Worm (Caenorhabditis elegans): ENCODE data around the gene nhr-41.

Gene nhr-41

DNA sequence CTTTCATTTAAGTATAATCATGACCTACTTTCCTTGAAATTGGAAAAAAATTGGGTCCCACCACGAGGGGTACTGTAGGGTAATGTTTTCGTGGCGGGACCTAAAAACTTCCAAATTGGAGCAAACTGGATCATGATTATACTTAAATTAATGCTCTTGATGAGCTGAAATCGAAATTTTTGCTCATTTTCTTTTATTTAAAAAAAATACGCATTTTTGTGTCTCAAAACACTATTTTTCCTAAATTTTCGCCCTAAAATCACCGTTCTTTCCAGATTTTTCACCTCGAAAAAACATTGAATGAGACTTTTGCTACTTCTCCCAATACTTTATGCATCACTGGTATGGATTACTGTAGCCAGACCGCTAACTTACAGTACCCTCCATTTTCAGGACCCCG lies 20.3 kb downstream of the nhr-41 start, which contains the start of gene spp-31:
Gene spp-31 (plus strand): TSS at position 301 of the 400 bp plus-strand sequence.
- TF ChIP-seq aly-2 (tag; optimal IDR thresholded peaks at IDR 0.05) (no peak), mbf-1 (tag; optimal IDR thresholded peaks at IDR 0.05) (no peak), ZK546.5 (tag; optimal IDR thresholded peaks at IDR 0.05) (no peak), nhr-21 (tag; optimal IDR thresholded peaks at IDR 0.05) (no peak), fos-1 (tag; optimal IDR thresholded peaks at IDR 0.05) (no peak), egl-27 (tag; optimal IDR thresholded peaks at IDR 0.05) (no peak), nhr-12 (tag; optimal IDR thresholded peaks at IDR 0.05) (no peak), nhr-129 (tag; optimal IDR thresholded peaks at IDR 0.05) (no peak), unc-62 (GFP tag; optimal IDR thresholded peaks at IDR 0.05) (no peak), nhr-77 (tag; optimal IDR thresholded peaks at IDR 0.05) (no peak), sma-9 (GFP tag; optimal IDR thresholded peaks at IDR 0.05) (no peak), sma-9 (tag; optimal IDR thresholded peaks at IDR 0.05) (no peak), ceh-16 (tag; optimal IDR thresholded peaks at IDR 0.05) (no peak), ztf-4 (tag; optimal IDR thresholded peaks at IDR 0.05) (no peak), snpc-4 (tag; optimal IDR thresholded peaks at IDR 0.05) (no peak), ama-1 (optimal IDR thresholded peaks at IDR 0.05) (no peak), unc-39 (tag; optimal IDR thresholded peaks at IDR 0.05) (no peak), elt-1 (tag; optimal IDR thresholded peaks at IDR 0.05) (no peak)

DNA sequence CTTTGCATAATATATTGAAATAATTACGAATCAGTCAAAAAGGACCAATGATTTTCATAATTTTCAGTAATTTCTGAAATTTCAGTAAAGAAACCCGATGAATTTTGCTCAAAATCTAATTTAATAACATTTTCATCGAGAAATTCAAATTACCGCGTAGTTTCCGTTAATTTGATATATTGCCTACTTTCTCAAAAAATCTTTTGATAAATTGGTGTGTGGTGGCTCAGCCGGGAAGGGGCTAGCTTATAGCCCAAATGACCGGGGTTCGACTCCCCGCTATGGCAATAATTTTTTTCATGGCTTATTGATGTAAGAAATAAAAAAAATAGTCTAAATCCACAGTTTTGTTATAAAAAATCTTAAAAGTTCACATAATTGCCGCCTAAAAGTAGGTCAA lies 21.0 kb downstream of the nhr-41 start:
- TF ChIP-seq ztf-1 (GFP tag; conservative IDR thresholded peaks at IDR 0.05) (no peak), nhr-23 (tag; optimal IDR thresholded peaks at IDR 0.05) (no peak), dmd-4 (tag; optimal IDR thresholded peaks at IDR 0.05) (no peak), alr-1 (tag; optimal IDR thresholded peaks at IDR 0.05) (no peak), ztf-11 (tag; optimal IDR thresholded peaks at IDR 0.05) (no peak), crh-2 (tag; optimal IDR thresholded peaks at IDR 0.05) (no peak), Y55F3AM.14 (GFP tag; optimal IDR thresholded peaks at IDR 0.05) (no peak), ceh-82 (tag; optimal IDR thresholded peaks at IDR 0.05) (no peak)

DNA sequence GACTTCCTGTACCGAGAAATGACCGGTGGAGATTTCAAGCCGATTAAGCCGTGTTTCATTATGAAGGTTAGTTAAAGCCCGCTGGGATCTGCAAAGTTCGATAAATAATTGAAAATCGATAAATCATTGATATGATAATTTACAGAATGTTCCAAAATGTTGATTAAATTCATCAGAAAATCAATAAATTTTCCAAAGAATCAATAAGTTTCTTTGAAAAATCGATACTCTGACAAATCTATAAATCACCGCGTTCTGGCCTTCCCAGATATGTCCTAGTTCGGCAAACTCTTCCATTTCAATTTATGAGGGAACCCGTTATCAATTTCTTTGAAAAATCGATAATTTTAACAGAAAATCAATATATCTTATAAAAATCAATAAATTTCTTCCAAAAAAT lies 21.5 kb downstream of the nhr-41 start:
- TF ChIP-seq ama-1 (optimal IDR thresholded peaks at IDR 0.05) (no peak), lin-13 (GFP tag; optimal IDR thresholded peaks at IDR 0.05) (no peak), mab-5 (tag; optimal IDR thresholded peaks at IDR 0.05) (no peak), elt-1 (tag; optimal IDR thresholded peaks at IDR 0.05) (no peak), egl-27 (tag; optimal IDR thresholded peaks at IDR 0.05) (no peak), snpc-4 (tag; optimal IDR thresholded peaks at IDR 0.05) (no peak), nhr-25 (tag; optimal IDR thresholded peaks at IDR 0.05) (no peak), unc-55 (GFP tag; optimal IDR thresholded peaks at IDR 0.05) (no peak), ceh-82 (tag; optimal IDR thresholded peaks at IDR 0.05) (no peak), ZK546.5 (tag; optimal IDR thresholded peaks at IDR 0.05) (no peak), aly-2 (tag; optimal IDR thresholded peaks at IDR 0.05) (no peak), nhr-6 (tag; optimal IDR thresholded peaks at IDR 0.05) (no peak)

DNA sequence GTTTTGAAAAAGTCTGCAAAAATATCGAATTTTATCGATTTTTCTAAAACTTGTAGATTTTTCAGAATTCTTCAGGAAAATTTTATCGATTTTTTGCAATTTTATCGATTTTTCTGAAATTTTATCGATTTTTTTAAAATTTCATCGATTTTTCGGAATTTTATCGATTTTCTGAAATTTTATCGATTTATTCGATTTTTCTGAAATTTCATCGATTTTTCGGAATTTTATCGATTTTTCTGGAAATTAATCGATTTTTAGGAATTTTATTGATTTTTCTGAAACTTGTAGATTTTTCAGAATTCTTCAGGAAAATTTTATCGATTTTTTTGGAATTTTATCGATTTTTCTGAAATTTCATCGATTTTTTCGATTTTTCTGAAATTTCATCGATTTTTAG lies 22.1 kb downstream of the nhr-41 start:
- TF ChIP-seq sma-3 (GFP tag; optimal IDR thresholded peaks at IDR 0.05) (no peak), sem-4 (tag; optimal IDR thresholded peaks at IDR 0.05) (no peak), ztf-4 (tag; optimal IDR thresholded peaks at IDR 0.05) (no peak)

- no peak for TF ChIP-seq ceh-82 (tag; optimal IDR thresholded peaks at IDR 0.05)
- no peak for TF ChIP-seq nhr-10 (tag; optimal IDR thresholded peaks at IDR 0.05)
- TF ChIP-seq unc-62 (GFP tag; optimal IDR thresholded peaks at IDR 0.05), result no peak
- no peak for TF ChIP-seq nhr-11 (tag; optimal IDR thresholded peaks at IDR 0.05)
- TF ChIP-seq nhr-6 (tag; optimal IDR thresholded peaks at IDR 0.05), result no peak
- no peak for TF ChIP-seq unc-55 (GFP tag; optimal IDR thresholded peaks at IDR 0.05)
- TF ChIP-seq skn-1 (tag; optimal IDR thresholded peaks at IDR 0.05), result no peak
- TF ChIP-seq mab-5 (tag; optimal IDR thresholded peaks at IDR 0.05), result no peak
- no peak for TF ChIP-seq F13H6.1 (tag; optimal IDR thresholded peaks at IDR 0.05)
- TF ChIP-seq sma-9 (GFP tag; optimal IDR thresholded peaks at IDR 0.05), result no peak
- TF ChIP-seq sma-9 (tag; optimal IDR thresholded peaks at IDR 0.05), result no peak
- no peak for TF ChIP-seq alr-1 (tag; optimal IDR thresholded peaks at IDR 0.05)
- no peak for TF ChIP-seq C34F6.9 (tag; optimal IDR thresholded peaks at IDR 0.05)
- no peak for TF ChIP-seq nhr-25 (tag; optimal IDR thresholded peaks at IDR 0.05)
- no peak for TF ChIP-seq R02D3.7 (tag; optimal IDR thresholded peaks at IDR 0.05)
- TF ChIP-seq aly-2 (tag; optimal IDR thresholded peaks at IDR 0.05), result no peak
Observed at ce11 chrIV:1408718-1409117, 22.7 kb downstream of the nhr-41 start.

Data from whole organism, L2 larva.